Worm (Caenorhabditis elegans): ENCODE measurements around the gene Y105C5B.19.

Gene Y105C5B.19

ce11 chrIV:15955349-15955748, 28.4 kb downstream of the Y105C5B.19 start:
- no peak for TF ChIP-seq unc-62 (GFP tag; optimal IDR thresholded peaks at IDR 0.05)

ce11 chrIV:15953689-15954088, 30.1 kb downstream of the Y105C5B.19 start:
- TF ChIP-seq unc-62 (GFP tag; optimal IDR thresholded peaks at IDR 0.05), result no peak

DNA sequence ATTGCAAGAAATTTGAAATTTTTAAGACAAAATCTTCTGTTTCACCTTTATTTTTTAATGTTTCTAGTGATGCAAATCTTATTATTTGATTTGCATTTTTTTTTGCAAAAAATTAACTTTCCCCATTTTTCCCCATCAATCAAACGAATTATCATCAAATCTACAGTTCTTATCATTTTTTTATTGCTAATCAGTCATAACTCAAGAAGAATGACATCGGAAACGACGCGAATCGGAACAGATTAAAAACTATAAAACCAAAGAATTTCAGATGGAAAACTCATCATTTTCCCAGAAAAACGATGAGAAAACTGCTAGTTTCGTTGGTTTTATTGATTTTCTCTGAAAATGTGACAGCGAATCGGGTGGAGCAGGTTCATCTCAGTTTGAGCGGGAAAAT, 32.1 kb downstream of the Y105C5B.19 start, which contains the start of gene Y105C5B.15:
Gene Y105C5B.15 (plus strand): TSS at position 297 of the 400 bp plus-strand sequence.
- TF ChIP-seq unc-62 (GFP tag; optimal IDR thresholded peaks at IDR 0.05), result no peak

- TF ChIP-seq unc-62 (GFP tag; optimal IDR thresholded peaks at IDR 0.05), result no peak
These were observed 32.8 kb downstream of the Y105C5B.19 start, which contains the start of gene ifas-3 for ce11 chrIV:15950838-15951581. ifas-3 (minus strand) TSS chrIV:15950888.

DNA sequence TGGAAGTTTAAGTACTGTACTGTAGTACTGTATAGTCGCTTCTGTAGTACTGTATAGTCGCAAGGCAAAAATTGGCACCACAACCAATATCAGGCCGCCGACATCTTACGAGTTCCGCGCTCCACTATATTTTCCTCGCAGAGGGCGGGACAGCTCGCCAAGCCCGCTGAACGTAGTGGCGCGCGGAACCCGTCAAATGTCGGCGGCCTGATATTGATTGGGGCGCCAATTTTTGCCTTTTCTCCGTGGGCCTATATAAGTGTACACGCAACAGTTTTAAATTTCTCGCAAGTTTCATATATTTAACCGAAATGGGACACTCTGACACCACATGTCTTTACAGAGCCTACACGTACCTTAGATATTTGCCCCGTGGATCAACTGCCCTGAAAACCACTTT, 33.8 kb downstream of the Y105C5B.19 start:
- TF ChIP-seq unc-62 (GFP tag; optimal IDR thresholded peaks at IDR 0.05), result no peak

ce11 chrIV:15946507-15946906, 37.3 kb downstream of the Y105C5B.19 start, which contains the start of gene skr-10:
skr-10 (plus strand) TSS chrIV:15946807.
- TF ChIP-seq unc-62 (GFP tag; optimal IDR thresholded peaks at IDR 0.05), result no peak

ce11 chrIV:15941403-15941802, 42.4 kb downstream of the Y105C5B.19 start, which contains the start of gene Y105C5B.11:
Y105C5B.11 (minus strand) TSS chrIV:15941503.
- no peak for TF ChIP-seq unc-62 (GFP tag; optimal IDR thresholded peaks at IDR 0.05)

DNA sequence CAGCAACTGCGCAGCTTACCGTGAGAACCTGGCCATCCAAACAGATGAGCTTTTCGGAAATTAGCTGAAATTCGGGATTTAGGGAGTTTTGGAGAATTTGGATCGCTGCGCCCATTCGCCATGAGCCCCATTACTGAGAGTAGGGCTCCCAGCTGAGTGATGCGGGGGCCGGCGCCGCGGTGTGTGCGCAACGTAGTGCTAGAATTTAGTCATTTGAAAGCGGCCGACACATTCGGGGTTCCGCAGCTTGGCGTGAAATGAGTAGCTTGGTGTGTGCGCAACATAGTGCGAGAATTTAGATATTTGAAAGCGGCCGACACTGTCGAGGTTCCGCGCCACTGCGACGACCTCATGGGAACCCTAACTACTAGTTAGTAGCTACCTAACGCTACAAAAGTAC, 43.0 kb downstream of the Y105C5B.19 start:
- no peak for TF ChIP-seq unc-62 (GFP tag; optimal IDR thresholded peaks at IDR 0.05)

- TF ChIP-seq unc-62 (GFP tag; optimal IDR thresholded peaks at IDR 0.05), result no peak
These were observed 45.3 kb downstream of the Y105C5B.19 start for ce11 chrIV:15938471-15938870.

DNA sequence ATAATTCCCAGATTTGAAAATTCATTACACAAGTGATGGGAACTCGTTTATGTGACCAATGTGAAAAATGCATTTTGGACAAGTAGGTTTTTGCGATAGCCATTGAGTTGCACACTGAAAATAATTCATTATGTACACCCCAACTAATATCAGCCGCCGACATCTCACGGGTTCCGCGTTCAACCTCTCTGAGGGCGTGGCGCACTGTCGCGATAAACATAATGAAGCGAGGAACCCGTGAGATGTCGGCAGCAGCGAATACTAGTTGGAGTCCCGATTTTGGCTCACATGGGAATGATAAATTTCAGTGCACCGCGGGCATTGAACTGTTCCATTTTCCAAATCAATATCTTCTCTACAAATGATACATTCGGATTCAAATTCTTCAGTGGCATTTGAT, 46.7 kb downstream of the Y105C5B.19 start:
- TF ChIP-seq unc-62 (GFP tag; optimal IDR thresholded peaks at IDR 0.05), result no peak

DNA sequence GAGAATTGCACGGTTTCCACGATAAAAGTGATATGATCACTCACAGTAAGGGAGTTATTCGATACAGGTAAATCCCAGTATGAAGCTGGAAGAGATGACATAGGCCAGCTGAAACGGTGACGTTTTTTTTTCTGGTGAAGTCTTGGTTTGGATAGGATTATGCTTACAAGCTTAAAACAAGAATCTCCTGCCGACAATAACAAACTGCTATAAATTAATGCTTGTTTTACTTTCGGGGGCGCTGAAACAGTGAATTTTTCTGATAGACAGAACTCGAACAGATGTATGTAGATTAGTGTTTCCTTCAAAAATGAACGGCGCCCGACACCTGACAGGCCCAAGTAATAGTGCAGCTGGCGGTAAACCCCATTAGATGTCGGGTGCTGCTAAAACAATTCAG, 50.0 kb downstream of the Y105C5B.19 start, which contains the start of gene srv-16:
Gene srv-16 (minus strand): TSS at position 101 of the 400 bp plus-strand sequence.
- no peak for TF ChIP-seq unc-62 (GFP tag; optimal IDR thresholded peaks at IDR 0.05)

DNA sequence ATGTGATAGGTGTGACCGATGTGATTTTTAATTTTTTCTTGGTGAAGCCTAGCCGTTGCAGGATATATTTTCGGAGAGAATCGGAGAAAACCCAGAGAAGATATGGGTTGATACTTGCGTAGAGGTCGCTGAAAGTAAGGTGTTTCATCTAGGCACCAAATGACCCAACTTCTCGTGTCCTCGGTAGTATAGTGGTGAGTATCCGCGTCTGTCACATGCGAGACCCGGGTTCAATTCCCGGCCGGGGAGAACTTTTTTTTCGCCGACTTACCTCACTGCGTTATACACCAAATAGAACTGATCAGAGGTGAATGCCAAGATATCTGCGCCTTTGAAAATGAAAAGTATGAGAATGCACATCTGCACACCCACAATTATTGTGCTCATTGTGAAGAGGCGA, 51.9 kb downstream of the Y105C5B.19 start:
- TF ChIP-seq unc-62 (GFP tag; optimal IDR thresholded peaks at IDR 0.05), result no peak
